Fruit fly (Drosophila melanogaster): ENCODE measurements around the gene Nin.

Gene Nin

DNA sequence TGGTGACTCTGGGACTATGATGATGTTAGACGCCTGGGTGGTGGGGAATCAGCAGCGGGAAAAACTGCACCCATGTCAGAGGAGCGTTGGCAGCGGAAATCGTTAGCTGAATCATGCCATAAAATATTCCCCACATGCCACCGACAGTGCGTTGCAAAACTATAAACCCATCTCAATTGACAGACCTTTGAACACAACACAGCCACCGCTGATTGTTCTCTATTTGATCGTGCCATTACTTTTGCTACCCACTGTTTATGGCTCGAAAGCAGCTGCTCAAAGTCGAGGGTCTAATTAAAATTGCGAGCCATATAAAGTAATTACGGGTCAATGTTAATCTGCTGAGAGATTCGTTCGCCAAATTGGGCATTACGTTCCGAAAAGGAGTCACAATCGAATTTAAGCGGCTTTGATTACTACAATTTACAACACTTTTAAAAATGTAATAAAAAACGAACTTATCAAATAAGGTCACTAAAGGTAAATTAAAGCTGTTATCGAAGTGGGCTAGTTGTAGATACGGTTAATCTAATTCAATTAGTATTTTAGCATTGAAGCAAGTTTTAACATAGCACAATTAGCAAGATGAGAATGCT lies 53.5 kb downstream of the Nin start:
- TF ChIP-seq CG7045 (GFP tag; optimal IDR thresholded peaks at IDR 0.05) (peak; percentile 18), CG12768 (GFP tag; optimal IDR thresholded peaks at IDR 0.05) (no peak), CG33017 (tag; optimal IDR thresholded peaks at IDR 0.05) (peak; percentile 19), kay (GFP tag; ENCODE audit: borderline replicate concordance) (peak; percentile 89)

DNA sequence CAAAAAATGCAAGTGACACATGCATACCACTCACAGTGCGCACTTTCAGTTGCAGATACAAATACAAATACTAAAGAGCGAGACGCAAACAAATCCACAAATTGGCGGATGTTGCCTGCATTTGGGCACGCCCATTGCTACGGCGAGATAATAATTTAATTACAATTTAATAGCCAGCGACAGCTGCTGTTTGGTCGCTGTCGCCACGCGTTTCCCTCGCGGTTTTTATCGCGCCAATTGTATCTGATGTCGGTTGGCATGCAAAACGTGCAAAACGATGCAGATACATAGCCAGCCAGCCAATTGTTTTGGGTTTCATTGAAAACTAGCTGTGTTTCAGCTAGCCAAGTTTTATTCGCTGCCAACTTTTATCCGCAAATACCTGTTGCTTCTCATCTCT lies 55.0 kb downstream of the Nin start:
- TF ChIP-seq bab1 (GFP tag; optimal IDR thresholded peaks at IDR 0.05) = no peak
- peak; percentile 3 for TF ChIP-seq toe (GFP tag; optimal IDR thresholded peaks at IDR 0.05)
- TF ChIP-seq CG11617 (GFP tag; optimal IDR thresholded peaks at IDR 0.05) = peak; percentile 18
- TF ChIP-seq Mnt (GFP tag; optimal IDR thresholded peaks at IDR 0.05) = peak; percentile 11
